Fruit fly (Drosophila melanogaster) ovary, adult (tissue): ENCODE results near the gene CG42399.

Experiments
- CG17801 ChIP-seq: fragments of 200-800 bp; optimal IDR thresholded peaks from 2 replicates; lab custom pipeline; 2019; ENCODE audit warnings: missing biosample characterization, mild to moderate bottlenecking, missing genetic modification characterization, moderate library complexity; ENCODE audit not compliant: partially characterized antibody

The CG42399 gene

dm6 chr2L:160581-161452 lies 7.7 kb upstream of the CG42399 start:
- peak; percentile 91 for TF ChIP-seq CG17801 (GFP tag; lab: Kevin White, UChicago)

dm6 chr2L:158649-159257 lies 5.7 kb upstream of the CG42399 start, which contains the start of the genes CG33635 and spen:
CG33635 (minus strand) TSS chr2L:158664.
spen (plus strand) TSS chr2L:159032.
- peak; percentile 72 for TF ChIP-seq CG17801 (GFP tag; lab: Kevin White, UChicago)

- TF ChIP-seq CG17801 (GFP tag; lab: Kevin White, UChicago): peak; percentile 42
These were observed 2.9 kb upstream of the CG42399 start, which contains the start of gene CG3436 for dm6 chr2L:155994-156393. CG3436 (plus strand) TSS chr2L:156029.

- TF ChIP-seq CG17801 (GFP tag; lab: Kevin White, UChicago): no peak
These were observed 2.2 kb upstream of the CG42399 start, which contains the start of gene Pus10 for dm6 chr2L:155215-155712. Pus10 (minus strand) TSS chr2L:155305.

- TF ChIP-seq CG17801 (GFP tag; lab: Kevin White, UChicago): no peak
These were observed 6.6 kb downstream of the CG42399 start for dm6 chr2L:146503-146902.

- TF ChIP-seq CG17801 (GFP tag; lab: Kevin White, UChicago): no peak
These were observed 10.0 kb downstream of the CG42399 start, which contains the start of the genes CG31974 and CG11454 for dm6 chr2L:143088-143487. CG31974 (minus strand) TSS chr2L:143091. CG11454 (plus strand) TSS chr2L:143323.

- TF ChIP-seq CG17801 (GFP tag; lab: Kevin White, UChicago): no peak
These were observed 12.3 kb downstream of the CG42399 start, which contains the start of the genes CG31975 and ovm for dm6 chr2L:140849-141248. CG31975 (minus strand) TSS chr2L:140992. ovm (minus strand) TSS chr2L:140992.

- TF ChIP-seq CG17801 (GFP tag; lab: Kevin White, UChicago): no peak
These were observed 13.5 kb downstream of the CG42399 start for dm6 chr2L:139610-140009.

- no peak for TF ChIP-seq CG17801 (GFP tag; lab: Kevin White, UChicago)
These were observed 15.0 kb downstream of the CG42399 start for dm6 chr2L:138063-138462.

dm6 chr2L:136747-137709 lies 16.1 kb downstream of the CG42399 start:
- TF ChIP-seq CG17801 (GFP tag; lab: Kevin White, UChicago): no peak

- no peak for TF ChIP-seq CG17801 (GFP tag; lab: Kevin White, UChicago)
These were observed 17.0 kb downstream of the CG42399 start for dm6 chr2L:136131-136426.

dm6 chr2L:135383-136130 lies 17.5 kb downstream of the CG42399 start:
- TF ChIP-seq CG17801 (GFP tag; lab: Kevin White, UChicago): no peak

- no peak for TF ChIP-seq CG17801 (GFP tag; lab: Kevin White, UChicago)
These were observed 18.3 kb downstream of the CG42399 start for dm6 chr2L:134563-135382.
